Fruit fly (Drosophila melanogaster) whole organism, prepupa: ENCODE data around the gene CG34355.

Source experiments
- Blimp-1 ChIP-seq: fragments of 200-800 bp; sonication (Bioruptor generic); optimal IDR thresholded peaks from 3 replicates; lab custom pipeline; 2017; ENCODE audit warnings: missing biosample characterization, missing genetic modification characterization, mild to moderate bottlenecking, moderate library complexity, missing genetic modification reagents
- CG10631 ChIP-seq: fragments of 200-800 bp; sonication (Bioruptor generic); optimal IDR thresholded peaks from 2 replicates; lab custom pipeline; 2016; ENCODE audit warnings: missing biosample characterization, missing genetic modification characterization
- CG10669 ChIP-seq: fragments of 200-800 bp; sonication (Bioruptor generic); optimal IDR thresholded peaks from 3 replicates; lab custom pipeline; 2018; ENCODE audit warnings: missing biosample characterization, mild to moderate bottlenecking, missing genetic modification characterization, moderate library complexity
- CG11294 ChIP-seq: fragments of 200-800 bp; sonication (Bioruptor generic); IDR thresholded peaks from 2 replicates; pipeline ENCODE4 v1.3.6; 2022; ENCODE audit warnings: missing biosample characterization, missing genetic modification characterization
- CG11902 ChIP-seq: fragments of 200-800 bp; sonication (Bioruptor generic); optimal IDR thresholded peaks from 3 replicates; lab custom pipeline; 2016; ENCODE audit warnings: missing biosample characterization, missing genetic modification characterization
- CG15336 ChIP-seq: fragments of 200-800 bp; sonication (Bioruptor generic); IDR thresholded peaks from 2 replicates; pipeline ENCODE4 v1.3.6; 2022; ENCODE audit warnings: missing biosample characterization, missing genetic modification characterization
- CG1621 ChIP-seq: fragments of 200-800 bp; sonication (Bioruptor generic); optimal IDR thresholded peaks from 3 replicates; lab custom pipeline; 2018; ENCODE audit warnings: missing biosample characterization, mild to moderate bottlenecking, missing genetic modification characterization
- CG16779 ChIP-seq: fragments of 200-800 bp; sonication (Bioruptor generic); optimal IDR thresholded peaks from 3 replicates; lab custom pipeline; 2017; ENCODE audit warnings: missing biosample characterization, mild to moderate bottlenecking, missing genetic modification characterization
- CG3032 ChIP-seq: fragments of 200-800 bp; optimal IDR thresholded peaks from 2 replicates; lab custom pipeline; 2019; ENCODE audit warnings: missing biosample characterization, mild to moderate bottlenecking, missing genetic modification characterization, moderate library complexity
- CG31627 ChIP-seq: fragments of 200-800 bp; sonication (Bioruptor generic); optimal IDR thresholded peaks from 3 replicates; lab custom pipeline; 2016; ENCODE audit warnings: missing biosample characterization, missing genetic modification characterization
- CG32006 ChIP-seq: fragments of 200-800 bp; sonication (Bioruptor generic); optimal IDR thresholded peaks from 3 replicates; lab custom pipeline; 2017; ENCODE audit warnings: missing biosample characterization, mild to moderate bottlenecking, missing genetic modification characterization
- CG34406 ChIP-seq: fragments of 200-800 bp; sonication (Bioruptor generic); optimal IDR thresholded peaks from 3 replicates; lab custom pipeline; 2016; ENCODE audit warnings: missing biosample characterization, missing genetic modification characterization
- CG3919 ChIP-seq: fragments of 200-800 bp; sonication (Bioruptor generic); optimal IDR thresholded peaks from 3 replicates; lab custom pipeline; 2016; ENCODE audit warnings: missing biosample characterization, missing genetic modification characterization
- CG6163 ChIP-seq: fragments of 200-800 bp; sonication (Bioruptor generic); IDR thresholded peaks from 3 replicates; pipeline ENCODE4 v1.3.6; 2022; ENCODE audit warnings: missing biosample characterization, missing genetic modification characterization
- CG6276 ChIP-seq: fragments of 200-800 bp; sonication (Bioruptor generic); optimal IDR thresholded peaks from 2 replicates; lab custom pipeline; 2017; ENCODE audit warnings: missing biosample characterization, mild to moderate bottlenecking, missing genetic modification characterization
- CG8119 ChIP-seq: fragments of 200-800 bp; sonication (Bioruptor generic); IDR thresholded peaks from 3 replicates; pipeline ENCODE4 v1.3.6; 2022; ENCODE audit warnings: missing biosample characterization, missing genetic modification characterization
- CG8319 ChIP-seq: fragments of 200-800 bp; sonication (Bioruptor generic); optimal IDR thresholded peaks from 3 replicates; lab custom pipeline; 2016; ENCODE audit warnings: missing biosample characterization, missing genetic modification characterization
- CG8632 ChIP-seq: fragments of 200-800 bp; sonication (Bioruptor generic); optimal IDR thresholded peaks from 3 replicates; lab custom pipeline; 2016; ENCODE audit warnings: missing biosample characterization, missing genetic modification characterization
- CG9139 ChIP-seq: fragments of 200-800 bp; sonication (Bioruptor generic); optimal IDR thresholded peaks from 3 replicates; lab custom pipeline; 2017; ENCODE audit warnings: missing biosample characterization, mild to moderate bottlenecking, missing genetic modification characterization
- Eip75B ChIP-seq: fragments of 200-800 bp; sonication (Bioruptor generic); optimal IDR thresholded peaks from 3 replicates; lab custom pipeline; 2016; ENCODE audit warnings: missing biosample characterization, missing genetic modification characterization
- Eip78C ChIP-seq: fragments of 200-800 bp; sonication (Bioruptor generic); peaks from one replicate; lab custom pipeline; 2016; ENCODE audit warnings: missing biosample characterization, missing genetic modification characterization
- Eip93F ChIP-seq: fragments of 200-800 bp; sonication (Bioruptor generic); optimal IDR thresholded peaks from 2 replicates; lab custom pipeline; 2016; ENCODE audit warnings: missing biosample characterization, mild to moderate bottlenecking, missing genetic modification characterization
- Hr38 ChIP-seq: sonication (Bioruptor generic); optimal IDR thresholded peaks from 2 replicates; lab custom pipeline; 2016; ENCODE audit warnings: missing biosample characterization, missing genetic modification characterization
- Hr39 ChIP-seq: fragments of 200-800 bp; sonication (Bioruptor generic); optimal IDR thresholded peaks from 2 replicates; lab custom pipeline; 2016; ENCODE audit warnings: missing biosample characterization, missing genetic modification characterization
- Hr4 ChIP-seq: fragments of 200-800 bp; sonication (Bioruptor generic); optimal IDR thresholded peaks from 3 replicates; lab custom pipeline; 2016; ENCODE audit warnings: missing biosample characterization, missing genetic modification characterization
- Lpt ChIP-seq: fragments of 200-800 bp; sonication (Bioruptor generic); optimal IDR thresholded peaks from 3 replicates; lab custom pipeline; 2016; ENCODE audit warnings: missing biosample characterization, missing genetic modification characterization
- Met ChIP-seq: fragments of 200-800 bp; sonication (Bioruptor generic); optimal IDR thresholded peaks from 3 replicates; lab custom pipeline; 2016; ENCODE audit warnings: missing biosample characterization, missing genetic modification characterization
- OdsH ChIP-seq: fragments of 200-800 bp; sonication (Bioruptor generic); optimal IDR thresholded peaks from 3 replicates; lab custom pipeline; 2016; ENCODE audit warnings: missing biosample characterization, missing genetic modification characterization
- Smox ChIP-seq: fragments of 200-800 bp; sonication (Bioruptor generic); optimal IDR thresholded peaks from 3 replicates; lab custom pipeline; 2016; ENCODE audit warnings: missing biosample characterization, missing genetic modification characterization
- Sox102F ChIP-seq: fragments of 200-800 bp; sonication (Bioruptor generic); optimal IDR thresholded peaks from 2 replicates; lab custom pipeline; 2016; ENCODE audit warnings: missing biosample characterization, mild to moderate bottlenecking, missing genetic modification characterization
- achi ChIP-seq: fragments of 200-800 bp; sonication (Bioruptor generic); optimal IDR thresholded peaks from 3 replicates; lab custom pipeline; 2016; ENCODE audit warnings: missing biosample characterization, missing genetic modification characterization
- acj6 ChIP-seq: fragments of 200-800 bp; sonication (Bioruptor generic); optimal IDR thresholded peaks from 3 replicates; lab custom pipeline; 2016; ENCODE audit warnings: missing biosample characterization, missing genetic modification characterization
- cyc ChIP-seq: fragments of 200-800 bp; sonication (Bioruptor generic); optimal IDR thresholded peaks from 3 replicates; lab custom pipeline; 2016; ENCODE audit warnings: missing biosample characterization, missing genetic modification characterization
- dsx ChIP-seq: fragments of 200-800 bp; optimal IDR thresholded peaks from 3 replicates; lab custom pipeline; 2019; ENCODE audit warnings: missing biosample characterization, mild to moderate bottlenecking, missing genetic modification characterization, moderate library complexity; ENCODE audit not compliant: poor library complexity, severe bottlenecking
- eg ChIP-seq: fragments of 200-800 bp; sonication (Bioruptor generic); IDR thresholded peaks from 3 replicates; pipeline ENCODE4 v1.3.6; 2022; ENCODE audit warnings: missing biosample characterization, missing genetic modification characterization
- esn ChIP-seq: fragments of 200-800 bp; sonication (Bioruptor generic); optimal IDR thresholded peaks from 2 replicates; lab custom pipeline; 2016; ENCODE audit warnings: missing biosample characterization, mild to moderate bottlenecking, missing genetic modification characterization, moderate library complexity
- fd59A ChIP-seq: fragments of 200-800 bp; sonication (Bioruptor generic); optimal IDR thresholded peaks from 2 replicates; lab custom pipeline; 2017; ENCODE audit warnings: missing biosample characterization, mild to moderate bottlenecking, missing genetic modification characterization, missing genetic modification reagents
- fd85E ChIP-seq: fragments of 200-800 bp; sonication (Bioruptor generic); optimal IDR thresholded peaks from 3 replicates; lab custom pipeline; 2016; ENCODE audit warnings: missing biosample characterization, missing genetic modification characterization
- net ChIP-seq: fragments of 200-800 bp; sonication (Bioruptor generic); optimal IDR thresholded peaks from 3 replicates; lab custom pipeline; 2016; ENCODE audit warnings: missing biosample characterization, missing genetic modification characterization
- pdm3 ChIP-seq: fragments of 200-800 bp; sonication (Bioruptor generic); optimal IDR thresholded peaks from 3 replicates; lab custom pipeline; 2016; ENCODE audit warnings: missing biosample characterization, missing genetic modification characterization
- salr ChIP-seq, 2 experiments: fragments of 200-800 bp; sonication (Bioruptor generic); optimal IDR thresholded peaks; 3 replicates each; lab custom pipeline; 2016 to 2018; ENCODE audit warnings: missing biosample characterization in 2 of 2, missing genetic modification characterization in 2 of 2, mild to moderate bottlenecking in 1 of 2
- spab ChIP-seq: fragments of 200-800 bp; sonication (Bioruptor generic); optimal IDR thresholded peaks from 2 replicates; lab custom pipeline; 2017; ENCODE audit warnings: missing biosample characterization, mild to moderate bottlenecking, missing genetic modification characterization, missing genetic modification reagents
- topi ChIP-seq: fragments of 200-800 bp; sonication (Bioruptor generic); optimal IDR thresholded peaks from 3 replicates; lab custom pipeline; 2016; ENCODE audit warnings: missing biosample characterization, missing genetic modification characterization
- vri ChIP-seq: fragments of 200-800 bp; sonication (Bioruptor generic); optimal IDR thresholded peaks from 3 replicates; lab custom pipeline; 2016; ENCODE audit warnings: missing biosample characterization, mild to moderate bottlenecking, missing genetic modification characterization

The CG34355 gene

DNA sequence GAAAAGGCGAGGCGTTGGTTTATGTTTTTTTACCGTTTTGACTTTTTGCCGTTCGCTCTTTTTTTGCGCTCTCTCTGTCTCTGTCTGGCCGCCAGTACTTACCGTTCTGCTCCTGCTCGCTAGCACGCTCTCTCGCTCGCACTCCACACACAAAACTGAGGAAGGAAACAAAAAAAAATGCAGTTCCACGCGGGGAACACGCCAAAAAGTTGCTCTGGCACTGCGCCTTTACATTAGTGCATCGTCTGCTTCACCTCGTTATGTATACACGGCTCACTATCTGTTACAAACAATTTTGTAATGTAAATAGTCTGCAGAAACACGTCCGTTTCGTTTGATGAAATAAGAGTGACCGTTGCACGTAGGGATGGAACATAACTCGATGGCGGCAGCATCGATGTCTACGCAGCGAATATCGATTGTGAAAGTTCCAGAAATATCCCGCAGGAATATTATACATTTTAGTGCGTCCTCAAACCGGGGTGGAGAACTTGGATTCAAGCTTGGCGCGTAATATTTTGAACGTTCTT is 15.3 kb downstream of the CG34355 start, which contains the start of the genes CG33111 and eIF4G2 (continued):
- peak; percentile 25 for TF ChIP-seq CG3032 (tag; lab: Kevin White, UChicago)

DNA sequence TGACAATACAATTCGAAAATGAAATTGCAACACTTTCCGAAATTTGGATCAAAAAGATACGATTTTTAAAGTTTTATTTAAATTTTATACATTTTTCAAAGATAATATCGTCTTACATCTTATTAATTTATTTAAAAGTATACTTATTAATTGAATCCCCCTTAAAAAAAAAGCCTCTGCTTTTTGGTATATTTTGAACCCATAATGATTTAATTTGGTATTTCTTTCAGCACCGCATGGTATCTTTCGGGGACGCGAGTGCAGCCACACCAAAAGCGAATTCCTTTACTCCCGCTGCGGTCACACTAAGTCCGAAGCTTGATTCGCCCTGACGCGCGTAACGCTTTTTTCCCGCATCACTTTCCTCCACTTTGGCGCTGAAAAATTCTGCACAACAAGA is 16.6 kb downstream of the CG34355 start:
- TF ChIP-seq CG34406 (GFP tag; lab: Kevin White, UChicago) (no peak), acj6 (GFP tag; lab: Kevin White, UChicago) (peak; percentile 14), CG8119 (GFP tag; lab: Robert Waterston, UW) (peak; percentile 47; the same call in 2 of the 3 replicates), Eip78C (GFP tag; lab: Kevin White, UChicago) (peak; percentile 65), dsx (no peak), esn (GFP tag; lab: Kevin White, UChicago) (peak; percentile 11), CG11902 (GFP tag; lab: Kevin White, UChicago) (no peak), CG32006 (GFP tag; lab: Kevin White, UChicago) (peak; percentile 20), OdsH (peak; percentile 45), CG10631 (GFP tag; lab: Kevin White, UChicago) (no peak), cyc (GFP tag; lab: Kevin White, UChicago) (peak; percentile 6), CG15336 (peak; percentile 33; the same call in 1 of the 2 replicates), Hr4 (GFP tag; lab: Kevin White, UChicago) (peak; percentile 10), fd59A (GFP tag; lab: Kevin White, UChicago) (no peak), CG3032 (tag; lab: Kevin White, UChicago) (peak; percentile 0), achi (GFP tag; lab: Kevin White, UChicago) (peak; percentile 11), CG6163 (GFP tag; lab: Robert Waterston, UW) (0 out of 3 replicates have a peak, but pooled peaks have one; percentile 13), CG1621 (no peak), pdm3 (GFP tag; lab: Kevin White, UChicago) (no peak), Hr38 (GFP tag; lab: Kevin White, UChicago) (no peak)

DNA sequence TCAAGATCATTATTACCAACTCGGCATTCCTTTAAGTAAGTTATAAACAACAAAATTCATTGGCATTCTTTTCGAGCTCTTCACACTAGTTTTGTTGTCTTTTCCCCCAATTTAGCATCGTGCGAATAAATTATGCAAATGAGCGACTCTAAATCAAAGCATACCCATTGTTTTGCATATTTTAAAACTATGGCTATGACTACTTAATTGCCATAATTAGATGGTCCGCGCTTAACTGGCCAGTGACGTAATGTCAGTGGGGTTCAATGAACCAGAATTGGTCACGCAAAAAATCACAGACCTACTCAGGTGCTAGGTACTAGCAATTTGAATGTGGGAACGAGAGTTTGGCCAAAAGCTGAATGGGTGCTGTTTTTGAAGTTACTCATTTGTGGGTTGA is 19.3 kb downstream of the CG34355 start:
- TF ChIP-seq CG10631 (GFP tag; lab: Kevin White, UChicago) (no peak), CG8319 (GFP tag; lab: Kevin White, UChicago) (no peak), Smox (no peak), topi (no peak), CG34406 (GFP tag; lab: Kevin White, UChicago) (no peak), Met (GFP tag; lab: Kevin White, UChicago) (no peak), spab (no peak), CG11902 (GFP tag; lab: Kevin White, UChicago) (no peak), CG9139 (GFP tag; lab: Kevin White, UChicago) (no peak), CG16779 (tag; lab: Kevin White, UChicago) (no peak)
- TF ChIP-seq, all 60 proteins: peak for 0

DNA sequence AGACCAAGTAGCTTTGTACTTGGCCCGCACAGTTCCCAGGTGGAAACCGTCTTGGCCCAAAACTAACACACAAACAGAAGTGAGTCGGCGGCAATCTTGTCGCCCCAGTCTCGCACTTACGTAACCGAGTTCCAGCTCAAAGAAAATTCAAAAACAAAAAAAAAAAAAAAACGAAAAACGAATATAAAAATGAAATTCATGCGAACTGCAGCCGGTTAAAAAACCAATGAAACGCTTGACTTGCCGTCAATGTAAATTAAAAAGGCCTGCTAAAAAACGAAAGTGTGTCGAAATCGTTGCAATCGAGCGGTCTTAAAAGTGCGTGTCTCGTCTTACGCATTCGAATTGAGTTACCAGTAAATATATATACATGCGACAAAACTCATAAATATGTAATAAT is 20.0 kb downstream of the CG34355 start:
- TF ChIP-seq vri (GFP tag; lab: Kevin White, UChicago) (peak; percentile 62), CG11294 (GFP tag; lab: Robert Waterston, UW) (no peak), Blimp-1 (GFP tag; lab: Kevin White, UChicago) (peak; percentile 84), CG3919 (no peak), CG6276 (GFP tag; lab: Kevin White, UChicago) (peak; percentile 40), salr (GFP tag; optimal IDR thresholded peaks at IDR 0.05; lab: Kevin White, UChicago) (no peak), cyc (GFP tag; lab: Kevin White, UChicago) (no peak), CG3032 (tag; lab: Kevin White, UChicago) (no peak), Hr39 (GFP tag; lab: Kevin White, UChicago) (no peak), Hr4 (GFP tag; lab: Kevin White, UChicago) (no peak), Eip78C (GFP tag; lab: Kevin White, UChicago) (peak; percentile 64), CG10669 (GFP tag; lab: Kevin White, UChicago) (no peak), Lpt (GFP tag; lab: Kevin White, UChicago) (no peak), eg (GFP tag; lab: Robert Waterston, UW) (peak; percentile 51; the same call in 2 of the 3 replicates), CG6163 (GFP tag; lab: Robert Waterston, UW) (peak; percentile 43; the same call in 2 of the 3 replicates), CG8632 (no peak), Eip93F (no peak), Sox102F (peak; percentile 22), CG34406 (GFP tag; lab: Kevin White, UChicago) (no peak), net (peak; percentile 2), fd85E (GFP tag; lab: Kevin White, UChicago) (no peak), CG16779 (tag; lab: Kevin White, UChicago) (no peak), acj6 (GFP tag; lab: Kevin White, UChicago) (no peak), Eip75B (GFP tag; lab: Kevin White, UChicago) (no peak), CG31627 (GFP tag; lab: Kevin White, UChicago) (no peak), dsx (no peak), CG11902 (GFP tag; lab: Kevin White, UChicago) (no peak), Smox (no peak), CG9139 (GFP tag; lab: Kevin White, UChicago) (no peak)
